Worm (Caenorhabditis elegans) whole organism, young adult: ENCODE measurements around the gene vamp-7.

Source experiments
- C06A6.2 ChIP-seq: fragments of 200-800 bp; sonication (Bioruptor generic); conservative IDR thresholded peaks from 2 replicates; pipeline ENCODE4 v1.3.6; 2022; ENCODE audit warnings: missing genetic modification characterization, missing compliant biosample characterization
- K11D2.4 ChIP-seq: fragments of 200-800 bp; sonication (Bioruptor generic); IDR thresholded peaks from 2 replicates; pipeline ENCODE4 v1.3.6; 2022; ENCODE audit warnings: missing genetic modification reagents, missing genetic modification characterization, missing compliant biosample characterization
- T26A5.8 ChIP-seq: sonication (generic microtip); optimal IDR thresholded peaks from 2 replicates; lab custom pipeline; 2016; ENCODE audit warnings: missing genetic modification characterization, missing compliant biosample characterization
- Y67H2A.10 ChIP-seq: fragments of 200-800 bp; sonication (Bioruptor generic); conservative IDR thresholded peaks from 2 replicates; pipeline ENCODE4 v1.3.6; 2022; ENCODE audit warnings: missing genetic modification reagents, missing genetic modification characterization, missing compliant biosample characterization
- dox-1 ChIP-seq: fragments of 200-800 bp; sonication (Bioruptor generic); IDR thresholded peaks from 2 replicates; pipeline ENCODE4 v1.3.6; 2022; ENCODE audit warnings: missing genetic modification reagents, missing genetic modification characterization, missing compliant biosample characterization
- lin-40 ChIP-seq: sonication (generic microtip); optimal IDR thresholded peaks from 2 replicates; lab custom pipeline; 2016; ENCODE audit warnings: missing genetic modification characterization, mild to moderate bottlenecking, missing compliant biosample characterization, missing genotype, missing genetic modification reagents
- madf-10 ChIP-seq: sonication (generic microtip); optimal IDR thresholded peaks from 2 replicates; lab custom pipeline; 2016; ENCODE audit warnings: mild to moderate bottlenecking, missing genetic modification characterization, missing compliant biosample characterization
- nhr-179 ChIP-seq: sonication (generic microtip); optimal IDR thresholded peaks from 2 replicates; lab custom pipeline; 2016; ENCODE audit warnings: mild to moderate bottlenecking, missing genetic modification characterization, missing compliant biosample characterization
- snpc-3.4 ChIP-seq: sonication (generic microtip); optimal IDR thresholded peaks from 2 replicates; lab custom pipeline; 2017; ENCODE audit warnings: missing genetic modification characterization, mild to moderate bottlenecking, missing compliant biosample characterization, antibody characterized with exemption, moderate library complexity, missing genotype, missing genetic modification reagents
- snpc-4 ChIP-seq, 5 experiments: fragments of 150-350 bp in 1 of 5; sonication (generic microtip) in 4 of 5; optimal IDR thresholded peaks; 2 replicates each; lab custom pipeline; 2014 to 2018; ENCODE audit warnings: missing genetic modification characterization in 5 of 5, missing biosample characterization in 3 of 5, antibody characterized with exemption in 2 of 5, mild to moderate bottlenecking in 2 of 5, missing compliant biosample characterization in 2 of 5, missing genotype in 2 of 5, moderate library complexity in 2 of 5, missing genetic modification reagents in 1 of 5
- tlf-1 ChIP-seq: fragments of 200-800 bp; sonication (Bioruptor generic); optimal IDR thresholded peaks from 2 replicates; lab custom pipeline; 2018; ENCODE audit warnings: mild to moderate bottlenecking, missing genetic modification characterization, missing compliant biosample characterization
- unc-62 ChIP-seq: fragments of 150-350 bp; optimal IDR thresholded peaks from 2 replicates; lab custom pipeline; 2014; ENCODE audit warnings: missing biosample characterization, missing genetic modification reagents, missing genetic modification characterization
- ztf-25 ChIP-seq: fragments of 200-800 bp; sonication (Bioruptor generic); IDR thresholded peaks from 2 replicates; pipeline ENCODE4 v1.3.6; 2022; ENCODE audit warnings: missing genetic modification reagents, missing genetic modification characterization, missing compliant biosample characterization
- ztf-28 ChIP-seq: fragments of 200-800 bp; sonication (Bioruptor generic); IDR thresholded peaks from 2 replicates; pipeline ENCODE4 v1.3.6; 2022; ENCODE audit warnings: missing genetic modification reagents, missing genetic modification characterization, missing compliant biosample characterization

ce11 chrIV:2568267-2568666 is 39.6 kb upstream of the vamp-7 start, which contains the start of the genes Y69A2AR.25 and Y69A2AR.12:
- TF ChIP-seq lin-40 (tag; lab: Kevin White, UChicago), result no peak
- no peak for TF ChIP-seq dox-1 (GFP tag; lab: Robert Waterston, UW)
- TF ChIP-seq snpc-3.4 (tag; lab: Kevin White, UChicago), result no peak
- TF ChIP-seq madf-10, result no peak
- no peak for TF ChIP-seq unc-62 (GFP tag; lab: Kevin White, UChicago)
- TF ChIP-seq ztf-28 (GFP tag; lab: Robert Waterston, UW), result no peak
- TF ChIP-seq tlf-1, result no peak
- no peak for TF ChIP-seq Y67H2A.10
- no peak for TF ChIP-seq K11D2.4 (GFP tag; lab: Robert Waterston, UW)
- no peak for TF ChIP-seq snpc-4 (GFP tag; optimal IDR thresholded peaks at IDR 0.05; lab: Kevin White, UChicago)
- TF ChIP-seq snpc-4 (tag; optimal IDR thresholded peaks at IDR 0.05; lab: Kevin White, UChicago), result no peak
- TF ChIP-seq nhr-179 (tag; lab: Kevin White, UChicago), result no peak
- no peak for TF ChIP-seq T26A5.8 (tag; lab: Kevin White, UChicago)
- no peak for TF ChIP-seq ztf-25 (GFP tag; lab: Robert Waterston, UW)
- TF ChIP-seq C06A6.2 (GFP tag; lab: Robert Waterston, UW), result no peak
